Worm (Caenorhabditis elegans) whole organism, L4/young adult: ENCODE results near the gene B0416.10.

Source experiments
- W03F9.2 ChIP-seq: fragments of 150-350 bp; optimal IDR thresholded peaks from 2 replicates; lab custom pipeline; 2014; ENCODE audit warnings: missing biosample characterization, missing genetic modification characterization
- dao-5 ChIP-seq: sonication (generic microtip); optimal IDR thresholded peaks from 2 replicates; lab custom pipeline; 2016; ENCODE audit warnings: missing genotype, missing genetic modification characterization, moderate library complexity, missing compliant biosample characterization
- him-1 ChIP-seq: sonication (generic microtip); optimal IDR thresholded peaks from 2 replicates; lab custom pipeline; 2016; ENCODE audit warnings: missing genotype, missing genetic modification reagents, missing genetic modification characterization, missing compliant biosample characterization

The B0416.10 gene

ce11 chrX:9237708-9238107 lies 36.8 kb downstream of the B0416.10 start:
- TF ChIP-seq him-1 (tag; lab: Kevin White, UChicago) (no peak), W03F9.2 (tag; lab: Kevin White, UChicago) (no peak), dao-5 (no peak)

ce11 chrX:9234518-9234917 lies 40.0 kb downstream of the B0416.10 start, which contains the start of gene col-175:
col-175 (minus strand) TSS chrX:9234618.
- TF ChIP-seq W03F9.2 (tag; lab: Kevin White, UChicago), result no peak
- TF ChIP-seq him-1 (tag; lab: Kevin White, UChicago), result no peak
- TF ChIP-seq dao-5, result no peak

- TF ChIP-seq him-1 (tag; lab: Kevin White, UChicago) (no peak), dao-5 (no peak), W03F9.2 (tag; lab: Kevin White, UChicago) (no peak)
Measured at ce11 chrX:9233805-9234204, 40.7 kb downstream of the B0416.10 start.

- TF ChIP-seq W03F9.2 (tag; lab: Kevin White, UChicago) (no peak), dao-5 (no peak), him-1 (tag; lab: Kevin White, UChicago) (no peak)
Measured at ce11 chrX:9232037-9232436, 42.4 kb downstream of the B0416.10 start, which contains the start of gene vav-1. vav-1 (minus strand) TSS chrX:9232137.

ce11 chrX:9231556-9231955 lies 42.9 kb downstream of the B0416.10 start:
- TF ChIP-seq dao-5 (no peak), him-1 (tag; lab: Kevin White, UChicago) (no peak), W03F9.2 (tag; lab: Kevin White, UChicago) (no peak)

- TF ChIP-seq him-1 (tag; lab: Kevin White, UChicago), result no peak
- TF ChIP-seq dao-5, result no peak
- TF ChIP-seq W03F9.2 (tag; lab: Kevin White, UChicago), result no peak
Measured at ce11 chrX:9230322-9230721, 44.2 kb downstream of the B0416.10 start.

ce11 chrX:9228441-9228840 lies 46.0 kb downstream of the B0416.10 start:
- TF ChIP-seq him-1 (tag; lab: Kevin White, UChicago), result no peak
- TF ChIP-seq dao-5, result no peak
- TF ChIP-seq W03F9.2 (tag; lab: Kevin White, UChicago), result no peak

ce11 chrX:9226904-9227303 lies 47.6 kb downstream of the B0416.10 start:
- TF ChIP-seq dao-5, result no peak
- TF ChIP-seq W03F9.2 (tag; lab: Kevin White, UChicago), result no peak
- no peak for TF ChIP-seq him-1 (tag; lab: Kevin White, UChicago)

- TF ChIP-seq W03F9.2 (tag; lab: Kevin White, UChicago) (no peak), him-1 (tag; lab: Kevin White, UChicago) (no peak), dao-5 (no peak)
Measured at ce11 chrX:9225273-9225672, 49.2 kb downstream of the B0416.10 start.
